Worm (Caenorhabditis elegans): ENCODE results near the gene atn-1.

ce11 chrV:12531084-12531483 is 52.9 kb downstream of the atn-1 start:
- TF ChIP-seq nhr-90 (tag; optimal IDR thresholded peaks at IDR 0.05; ENCODE audit: poor library complexity) (no peak), pag-3 (tag; optimal IDR thresholded peaks at IDR 0.05; ENCODE audit: borderline replicate concordance, insufficient read depth) (no peak), nhr-77 (tag; optimal IDR thresholded peaks at IDR 0.05) (no peak), unc-98 (GFP tag; IDR thresholded peaks at IDR 0.05) (no peak), zag-1 (tag; optimal IDR thresholded peaks at IDR 0.05) (no peak), pqm-1 (tag; optimal IDR thresholded peaks at IDR 0.05) (no peak), lsy-2 (tag; optimal IDR thresholded peaks at IDR 0.05) (no peak), egl-27 (tag; optimal IDR thresholded peaks at IDR 0.05) (no peak)
